Worm (Caenorhabditis elegans) whole organism, late embryonic: ENCODE results near the gene T25E4.1.

ENCODE experiments used
- Y22D7AL.16 ChIP-seq: sonication (generic microtip); optimal IDR thresholded peaks from 2 replicates; lab custom pipeline; 2016; ENCODE audit warnings: missing genetic modification characterization, missing compliant biosample characterization
- ama-1 ChIP-seq: fragments of 150-350 bp; optimal IDR thresholded peaks from 2 replicates; lab custom pipeline; 2014
- ceh-31 ChIP-seq: sonication (generic microtip); optimal IDR thresholded peaks from 2 replicates; lab custom pipeline; 2016; ENCODE audit warnings: missing genetic modification characterization, missing compliant biosample characterization
- ceh-34 ChIP-seq: sonication (generic microtip); optimal IDR thresholded peaks from 2 replicates; lab custom pipeline; 2016; ENCODE audit warnings: mild to moderate bottlenecking, missing genetic modification characterization, missing compliant biosample characterization
- ceh-9 ChIP-seq: sonication (generic microtip); optimal IDR thresholded peaks from 2 replicates; lab custom pipeline; 2016; ENCODE audit warnings: mild to moderate bottlenecking, missing genetic modification characterization, inconsistent platforms, missing compliant biosample characterization
- elt-2 ChIP-seq: sonication (generic microtip); optimal IDR thresholded peaks from 2 replicates; lab custom pipeline; 2016; ENCODE audit warnings: missing genetic modification reagents, missing genetic modification characterization, missing compliant biosample characterization
- fkh-10 ChIP-seq: fragments of 150-350 bp; optimal IDR thresholded peaks from 2 replicates; lab custom pipeline; 2014; ENCODE audit warnings: missing biosample characterization, missing genetic modification reagents, missing genetic modification characterization
- hlh-6 ChIP-seq: sonication (generic microtip); optimal IDR thresholded peaks from 2 replicates; lab custom pipeline; 2016; ENCODE audit warnings: missing genotype, missing genetic modification characterization, missing compliant biosample characterization
- nhr-11 ChIP-seq: fragments of 150-350 bp; optimal IDR thresholded peaks from 2 replicates; lab custom pipeline; 2014; ENCODE audit warnings: missing biosample characterization, missing genetic modification characterization
- pqm-1 ChIP-seq: sonication (generic microtip); optimal IDR thresholded peaks from 2 replicates; lab custom pipeline; 2016; ENCODE audit warnings: missing genetic modification characterization, missing compliant biosample characterization
- sox-4 ChIP-seq: sonication (generic microtip); optimal IDR thresholded peaks from 2 replicates; lab custom pipeline; 2017; ENCODE audit warnings: mild to moderate bottlenecking, missing genetic modification characterization, inconsistent platforms, missing compliant biosample characterization
- tbx-2 ChIP-seq: sonication (generic microtip); optimal IDR thresholded peaks from 2 replicates; lab custom pipeline; 2016; ENCODE audit warnings: missing genetic modification characterization, missing compliant biosample characterization

DNA sequence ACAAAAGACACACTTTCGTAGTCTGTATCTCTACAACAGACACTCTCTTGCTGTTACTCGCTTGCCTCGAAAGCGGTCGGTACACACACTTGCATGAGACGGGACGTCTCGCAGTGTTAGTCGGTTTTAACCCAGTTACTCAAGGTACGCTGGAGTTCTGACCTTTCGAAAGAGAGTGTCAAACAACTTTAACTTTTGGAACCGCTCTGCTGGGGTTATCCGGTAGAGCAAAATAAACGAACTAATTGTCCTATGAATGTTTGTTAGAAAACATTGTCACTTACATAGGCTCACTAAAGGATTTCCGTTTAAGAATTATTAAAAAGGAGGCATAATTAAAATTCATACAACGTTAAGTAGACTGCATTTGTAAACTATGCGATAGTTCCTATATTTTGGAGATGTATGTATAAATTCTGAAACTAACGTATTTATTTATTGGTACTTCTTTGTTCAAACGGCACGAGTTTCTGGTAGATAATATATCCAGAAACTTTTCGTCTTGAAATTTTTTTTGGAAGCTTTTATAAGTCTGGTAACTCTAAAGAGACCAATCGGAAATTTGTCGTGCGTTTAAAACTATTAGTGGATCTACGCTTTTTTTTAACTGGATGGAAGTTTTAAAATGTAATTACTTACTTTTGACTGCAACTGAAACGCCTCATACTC is 34.5 kb upstream of the T25E4.1 start:
- TF ChIP-seq elt-2 (tag; lab: Kevin White, UChicago): peak; percentile 97
- peak; percentile 99 for TF ChIP-seq ama-1 (lab: Kevin White, UChicago)
- no peak for TF ChIP-seq ceh-9
- peak; percentile 77 for TF ChIP-seq pqm-1
- peak; percentile 58 for TF ChIP-seq Y22D7AL.16 (tag; lab: Kevin White, UChicago)
- peak; percentile 68 for TF ChIP-seq sox-4 (tag; lab: Kevin White, UChicago)
- peak; percentile 95 for TF ChIP-seq tbx-2 (tag; lab: Kevin White, UChicago)
- peak; percentile 91 for TF ChIP-seq ceh-31 (tag; lab: Kevin White, UChicago)
- TF ChIP-seq fkh-10 (GFP tag; lab: Kevin White, UChicago): peak; percentile 84
- peak; percentile 91 for TF ChIP-seq ceh-34 (tag; lab: Kevin White, UChicago)
- TF ChIP-seq hlh-6 (tag; lab: Kevin White, UChicago): peak; percentile 48
- TF ChIP-seq nhr-11 (tag; lab: Kevin White, UChicago): peak; percentile 75
